Worm (Caenorhabditis elegans): ENCODE data around the gene rha-1.

DNA sequence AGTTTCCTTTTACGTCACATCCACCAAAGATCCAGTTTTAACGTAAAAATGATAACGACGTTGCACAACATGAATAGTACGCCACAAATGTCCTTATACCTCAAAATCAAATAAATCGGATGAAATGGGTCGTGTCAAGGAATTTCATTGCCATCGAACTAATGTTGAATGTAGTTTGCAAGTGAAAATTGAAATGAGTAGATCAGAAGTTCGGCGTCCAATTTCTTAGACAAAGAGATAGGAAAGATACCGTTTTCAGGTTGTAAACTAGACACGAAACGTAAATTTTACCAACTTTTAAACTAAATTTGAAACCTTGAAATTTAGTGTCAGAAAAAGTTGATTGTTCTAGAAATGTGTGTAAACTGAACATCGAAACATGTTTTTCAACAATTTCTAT is 28.6 kb downstream of the rha-1 start:
- TF ChIP-seq nhr-232 (tag; optimal IDR thresholded peaks at IDR 0.05) (no peak), rnt-1 (tag; optimal IDR thresholded peaks at IDR 0.05) (no peak), nfya-1 (tag; optimal IDR thresholded peaks at IDR 0.05) (no peak)

Measured in whole organism, late embryonic.